Worm (Caenorhabditis elegans) whole organism, early embryonic: ENCODE results near the gene srsx-19.

Source experiments
- ama-1 ChIP-seq: fragments of 150-350 bp; optimal IDR thresholded peaks from 2 replicates; lab custom pipeline; 2014
- hnd-1 ChIP-seq: sonication (generic microtip); optimal IDR thresholded peaks from 2 replicates; lab custom pipeline; 2016; ENCODE audit warnings: missing genetic modification characterization, missing compliant biosample characterization
- scrt-1 ChIP-seq: fragments of 200-800 bp; sonication (Bioruptor generic); IDR thresholded peaks from 2 replicates; pipeline ENCODE4 v1.3.6; 2022; ENCODE audit warnings: missing genetic modification characterization, missing compliant biosample characterization

DNA sequence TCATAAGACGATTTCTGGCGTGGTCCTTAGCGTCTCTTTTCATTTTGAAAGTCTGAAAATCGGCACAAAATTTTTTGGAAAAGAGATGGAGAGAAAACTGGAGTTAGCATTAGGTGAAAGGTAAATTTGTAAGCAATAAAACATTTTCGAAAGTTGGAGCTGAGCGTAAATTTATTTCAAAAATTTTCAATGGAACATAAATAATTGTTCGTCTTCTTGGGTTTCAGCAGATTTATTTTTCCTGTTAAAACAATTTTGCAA is 21.4 kb downstream of the srsx-19 start, which contains the start of gene C06B3.6:
- no peak for TF ChIP-seq hnd-1 (tag; lab: Kevin White, UChicago)
- TF ChIP-seq scrt-1 (GFP tag; lab: Robert Waterston, UW), result no peak
- no peak for TF ChIP-seq ama-1 (lab: Kevin White, UChicago)
